1 fruit fly cellular context compared by ENCODE assay signal in genomic region chrX:8398177-8399018, dm6.
TF ChIP-seq lines count a peak whose summit lies in the region.

TSS of gene CG10555 (plus strand) at chrX:8398940.

TF ChIP-seq in whole organism, embryonic, 481 proteins besides CTCF, POLR2A, EP300 and RAD21 (continued from another document and continues in another):
- TF ChIP-seq Myb (GFP tag; optimal IDR thresholded peaks at IDR 0.05; lab: Kevin White, UChicago) (peak; percentile 80), Vsx1 (GFP tag; optimal IDR thresholded peaks at IDR 0.05; lab: Kevin White, UChicago) (no peak), gt (GFP tag; IDR thresholded peaks at IDR 0.05; lab: Robert Waterston, UW) (peak; percentile 84), Med (GFP tag; lab: Kevin White, UChicago) (peak; percentile 97), CG10654 (GFP tag; optimal IDR thresholded peaks at IDR 0.05; lab: Kevin White, UChicago) (peak; percentile 79), ase (GFP tag; IDR thresholded peaks at IDR 0.05; lab: Robert Waterston, UW) (peak; percentile 86), CG1602 (GFP tag; optimal IDR thresholded peaks at IDR 0.05; lab: Kevin White, UChicago) (peak; percentile 90), CG8359 (GFP tag; optimal IDR thresholded peaks at IDR 0.05; lab: Kevin White, UChicago; ENCODE audit: borderline replicate concordance) (no peak), ab (GFP tag; optimal IDR thresholded peaks at IDR 0.05; lab: Kevin White, UChicago) (peak; percentile 94), CG9215 (GFP tag; IDR thresholded peaks at IDR 0.05; lab: Robert Waterston, UW) (peak; percentile 85), CG10959 (GFP tag; IDR thresholded peaks at IDR 0.05; lab: Robert Waterston, UW) (peak; percentile 94), CG11456 (GFP tag; IDR thresholded peaks at IDR 0.05; lab: Robert Waterston, UW) (peak; percentile 88), caup (GFP tag; optimal IDR thresholded peaks at IDR 0.05; lab: Kevin White, UChicago; ENCODE audit: severe bottlenecking) (peak; percentile 77), H15 (GFP tag; IDR thresholded peaks at IDR 0.05; lab: Robert Waterston, UW) (peak; percentile 87), CG10321 (GFP tag; IDR thresholded peaks at IDR 0.05; lab: Robert Waterston, UW) (no peak), Max (GFP tag; optimal IDR thresholded peaks at IDR 0.05; lab: Kevin White, UChicago) (peak; percentile 84), Rfx (GFP tag; IDR thresholded peaks at IDR 0.05; lab: Robert Waterston, UW) (peak; percentile 93), CG3726 (GFP tag; IDR thresholded peaks at IDR 0.05; lab: Robert Waterston, UW) (peak; percentile 74), pzg (GFP tag; optimal IDR thresholded peaks at IDR 0.05; lab: Kevin White, UChicago) (peak; percentile 45), Kr (GFP tag; optimal IDR thresholded peaks at IDR 0.05; lab: Kevin White, UChicago) (no peak), CG13894 (tag; optimal IDR thresholded peaks at IDR 0.05; lab: Kevin White, UChicago) (peak; percentile 48), CG11247 (GFP tag; IDR thresholded peaks at IDR 0.05; lab: Robert Waterston, UW) (peak; percentile 89), CG34422 (GFP tag; IDR thresholded peaks at IDR 0.05; lab: Robert Waterston, UW) (peak; percentile 82), CG3847 (GFP tag; IDR thresholded peaks at IDR 0.05; lab: Robert Waterston, UW) (peak; percentile 91), CG6175 (GFP tag; IDR thresholded peaks at IDR 0.05; lab: Robert Waterston, UW) (peak; percentile 70; the same call in 1 of the 3 replicates), cwo (GFP tag; optimal IDR thresholded peaks at IDR 0.05; lab: Kevin White, UChicago) (peak; percentile 36), mld (GFP tag; IDR thresholded peaks at IDR 0.05; lab: Robert Waterston, UW; ENCODE audit: partially characterized antibody) (peak; percentile 47; the same call in 1 of the 3 replicates), CG2116 (GFP tag; optimal IDR thresholded peaks at IDR 0.05; lab: Kevin White, UChicago) (peak; percentile 87), Sry-β (GFP tag; optimal IDR thresholded peaks at IDR 0.05; lab: Kevin White, UChicago) (peak; percentile 36), CG5953 (GFP tag; IDR thresholded peaks at IDR 0.05; lab: Robert Waterston, UW) (peak; percentile 75), CG1529 (GFP tag; optimal IDR thresholded peaks at IDR 0.05; lab: Kevin White, UChicago) (peak; percentile 49), CG2199 (GFP tag; IDR thresholded peaks at IDR 0.05; lab: Robert Waterston, UW) (peak; percentile 26; the same call in 1 of the 3 replicates), dimm (GFP tag; IDR thresholded peaks at IDR 0.05; lab: Robert Waterston, UW) (peak; percentile 52), ham (GFP tag; IDR thresholded peaks at IDR 0.05; lab: Robert Waterston, UW) (0 out of 2 replicates have a peak, but pooled peaks have one; percentile 20), CG15269 (tag; optimal IDR thresholded peaks at IDR 0.05; lab: Kevin White, UChicago) (peak; percentile 69), YL-1 (GFP tag; optimal IDR thresholded peaks at IDR 0.05; lab: Kevin White, UChicago) (no peak), HmgZ (tag; optimal IDR thresholded peaks at IDR 0.05; lab: Kevin White, UChicago) (peak; percentile 80), Fer3 (tag; optimal IDR thresholded peaks at IDR 0.05; lab: Kevin White, UChicago) (peak; percentile 81), Atf3 (GFP tag; optimal IDR thresholded peaks at IDR 0.05; lab: Kevin White, UChicago) (peak; percentile 77), nerfin-1 (tag; optimal IDR thresholded peaks at IDR 0.05; lab: Kevin White, UChicago) (peak; percentile 73), Side (GFP tag; optimal IDR thresholded peaks at IDR 0.05; lab: Kevin White, UChicago) (peak; percentile 77), seq (GFP tag; IDR thresholded peaks at IDR 0.05; lab: Robert Waterston, UW) (peak; percentile 80), CG10462 (GFP tag; optimal IDR thresholded peaks at IDR 0.05; lab: Kevin White, UChicago) (peak; percentile 74), bigmax (GFP tag; optimal IDR thresholded peaks at IDR 0.05; lab: Kevin White, UChicago) (no peak), CG17912 (GFP tag; optimal IDR thresholded peaks at IDR 0.05; lab: Kevin White, UChicago) (peak; percentile 10), Chrac-16 (GFP tag; optimal IDR thresholded peaks at IDR 0.05; lab: Kevin White, UChicago) (peak; percentile 80), stc (GFP tag; IDR thresholded peaks at IDR 0.05; lab: Robert Waterston, UW) (peak; percentile 84), ken (GFP tag; IDR thresholded peaks at IDR 0.05; lab: Robert Waterston, UW) (peak; percentile 96), CG2678 (tag; optimal IDR thresholded peaks at IDR 0.05; lab: Kevin White, UChicago) (peak; percentile 73), CG10147 (GFP tag; optimal IDR thresholded peaks at IDR 0.05; lab: Kevin White, UChicago) (peak; percentile 69), sens (GFP tag; lab: Kevin White, UChicago) (peak; percentile 96), kay (GFP tag; optimal IDR thresholded peaks at IDR 0.05; lab: Kevin White, UChicago) (peak; percentile 52), CG11093 (GFP tag; IDR thresholded peaks at IDR 0.05; lab: Robert Waterston, UW) (peak; percentile 83), Optix (GFP tag; IDR thresholded peaks at IDR 0.05; lab: Robert Waterston, UW) (peak; percentile 93), E2f2 (GFP tag; IDR thresholded peaks at IDR 0.05; lab: Robert Waterston, UW) (peak; percentile 62), Ptx1 (GFP tag; IDR thresholded peaks at IDR 0.05; lab: Robert Waterston, UW) (peak; percentile 89), Dad (GFP tag; optimal IDR thresholded peaks at IDR 0.05; lab: Kevin White, UChicago) (peak; percentile 78), CG1792 (GFP tag; optimal IDR thresholded peaks at IDR 0.05; lab: Kevin White, UChicago) (peak; percentile 99), Atf-2 (GFP tag; optimal IDR thresholded peaks at IDR 0.05; lab: Kevin White, UChicago) (peak; percentile 84), CG7372 (GFP tag; IDR thresholded peaks at IDR 0.05; lab: Robert Waterston, UW) (peak; percentile 84), CG3407 (GFP tag; optimal IDR thresholded peaks at IDR 0.05; lab: Kevin White, UChicago) (peak; percentile 58), CG9932 (GFP tag; IDR thresholded peaks at IDR 0.05; lab: Robert Waterston, UW) (peak; percentile 92), luna (GFP tag; optimal IDR thresholded peaks at IDR 0.05; lab: Kevin White, UChicago) (no peak), br (optimal IDR thresholded peaks at IDR 0.05; lab: Kevin White, UChicago) (no peak), CG17328 (GFP tag; IDR thresholded peaks at IDR 0.05; lab: Robert Waterston, UW) (peak; percentile 87), CG15011 (GFP tag; optimal IDR thresholded peaks at IDR 0.05; lab: Kevin White, UChicago) (peak; percentile 11), repo (GFP tag; optimal IDR thresholded peaks at IDR 0.05; lab: Kevin White, UChicago) (peak; percentile 87), sug (tag; optimal IDR thresholded peaks at IDR 0.05; lab: Kevin White, UChicago) (peak; percentile 73), dan (GFP tag; IDR thresholded peaks at IDR 0.05; lab: Robert Waterston, UW) (peak; percentile 76), sens-2 (GFP tag; IDR thresholded peaks at IDR 0.05; lab: Robert Waterston, UW) (peak; percentile 85), sd (tag; optimal IDR thresholded peaks at IDR 0.05; lab: Kevin White, UChicago) (no peak), CG11695 (GFP tag; IDR thresholded peaks at IDR 0.05; lab: Robert Waterston, UW) (peak; percentile 60; the same call in 2 of the 3 replicates), Lim3 (GFP tag; IDR thresholded peaks at IDR 0.05; lab: Robert Waterston, UW) (no peak), fd96Cb (tag; optimal IDR thresholded peaks at IDR 0.05; lab: Kevin White, UChicago) (peak; percentile 80), Camta (GFP tag; optimal IDR thresholded peaks at IDR 0.05; lab: Kevin White, UChicago) (peak; percentile 50), ro (GFP tag; IDR thresholded peaks at IDR 0.05; lab: Robert Waterston, UW) (peak; percentile 51), CG8478 (optimal IDR thresholded peaks at IDR 0.05; lab: Kevin White, UChicago) (no peak), row (GFP tag; IDR thresholded peaks at IDR 0.05; lab: Robert Waterston, UW) (peak; percentile 92), eyg (GFP tag; optimal IDR thresholded peaks at IDR 0.05; lab: Kevin White, UChicago) (peak; percentile 83), CG18599 (GFP tag; optimal IDR thresholded peaks at IDR 0.05; lab: Kevin White, UChicago) (peak; percentile 77), en (GFP tag; optimal IDR thresholded peaks at IDR 0.05; lab: Kevin White, UChicago) (peak; percentile 64), TFAM (GFP tag; optimal IDR thresholded peaks at IDR 0.05; lab: Kevin White, UChicago) (no peak), grau (tag; optimal IDR thresholded peaks at IDR 0.05; lab: Kevin White, UChicago) (peak; percentile 81), Meics (GFP tag; optimal IDR thresholded peaks at IDR 0.05; lab: Kevin White, UChicago) (peak; percentile 78), psq (GFP tag; optimal IDR thresholded peaks at IDR 0.05; lab: Kevin White, UChicago) (no peak), tio (GFP tag; optimal IDR thresholded peaks at IDR 0.05; lab: Kevin White, UChicago) (peak; percentile 85), HmgD (GFP tag; optimal IDR thresholded peaks at IDR 0.05; lab: Kevin White, UChicago) (peak; percentile 70), CG14441 (GFP tag; IDR thresholded peaks at IDR 0.05; lab: Robert Waterston, UW) (peak; percentile 89), Lpt (GFP tag; optimal IDR thresholded peaks at IDR 0.05; lab: Kevin White, UChicago) (no peak), Dll (GFP tag; IDR thresholded peaks at IDR 0.05; lab: Robert Waterston, UW; ENCODE audit: partially characterized antibody) (peak; percentile 69; the same call in 3 of the 4 replicates), Lhr (GFP tag; optimal IDR thresholded peaks at IDR 0.05; lab: Kevin White, UChicago) (peak; percentile 41), C15 (GFP tag; IDR thresholded peaks at IDR 0.05; lab: Robert Waterston, UW) (0 out of 3 replicates have a peak, but pooled peaks have one; percentile 14), peb (GFP tag; IDR thresholded peaks at IDR 0.05; lab: Robert Waterston, UW) (peak; percentile 68), stwl (tag; optimal IDR thresholded peaks at IDR 0.05; lab: Kevin White, UChicago) (peak; percentile 21), Pdp1 (GFP tag; optimal IDR thresholded peaks at IDR 0.05; lab: Kevin White, UChicago) (peak; percentile 86 to 89), CG13624 (GFP tag; optimal IDR thresholded peaks at IDR 0.05; lab: Kevin White, UChicago) (peak; percentile 76), Hr39 (optimal IDR thresholded peaks at IDR 0.05; lab: Kevin White, UChicago) (no peak), CG13287 (GFP tag; IDR thresholded peaks at IDR 0.05; lab: Robert Waterston, UW; ENCODE audit: partially characterized antibody) (peak; percentile 75), tin (GFP tag; optimal IDR thresholded peaks at IDR 0.05; lab: Kevin White, UChicago) (peak; percentile 90), Hsf (GFP tag; optimal IDR thresholded peaks at IDR 0.05; lab: Kevin White, UChicago) (peak; percentile 95), CG17385 (GFP tag; optimal IDR thresholded peaks at IDR 0.05; lab: Kevin White, UChicago) (peak; percentile 8), Xrp1 (GFP tag; IDR thresholded peaks at IDR 0.05; lab: Robert Waterston, UW) (peak; percentile 95), Sox100B (GFP tag; optimal IDR thresholded peaks at IDR 0.05; lab: Kevin White, UChicago) (peak; percentile 68), CG9609 (GFP tag; optimal IDR thresholded peaks at IDR 0.05; lab: Kevin White, UChicago) (peak; percentile 89), CG12942 (GFP tag; optimal IDR thresholded peaks at IDR 0.05; lab: Kevin White, UChicago) (peak; percentile 80), unpg (GFP tag; optimal IDR thresholded peaks at IDR 0.05; lab: Kevin White, UChicago) (peak; percentile 84), org-1 (GFP tag; optimal IDR thresholded peaks at IDR 0.05; lab: Kevin White, UChicago) (peak; percentile 24), Dek (tag; optimal IDR thresholded peaks at IDR 0.05; lab: Kevin White, UChicago) (peak; percentile 49), CG31441 (GFP tag; IDR thresholded peaks at IDR 0.05; lab: Robert Waterston, UW) (peak; percentile 74), tx (GFP tag; optimal IDR thresholded peaks at IDR 0.05; lab: Kevin White, UChicago) (peak; percentile 91), CG12299 (tag; optimal IDR thresholded peaks at IDR 0.05; lab: Kevin White, UChicago) (peak; percentile 29), pho (GFP tag; optimal IDR thresholded peaks at IDR 0.05; lab: Kevin White, UChicago) (peak; percentile 94), CG14014 (GFP tag; IDR thresholded peaks at IDR 0.05; lab: Robert Waterston, UW) (peak; percentile 73), gce (GFP tag; IDR thresholded peaks at IDR 0.05; lab: Robert Waterston, UW) (peak; percentile 63; the same call in 1 of the 3 replicates), CG4854 (GFP tag; optimal IDR thresholded peaks at IDR 0.05; lab: Kevin White, UChicago) (peak; percentile 76), CG3838 (GFP tag; optimal IDR thresholded peaks at IDR 0.05; lab: Kevin White, UChicago) (no peak), CG17186 (GFP tag; optimal IDR thresholded peaks at IDR 0.05; lab: Kevin White, UChicago) (peak; percentile 17), Bdp1 (GFP tag; optimal IDR thresholded peaks at IDR 0.05; lab: Kevin White, UChicago) (peak; percentile 84), Poxn (GFP tag; IDR thresholded peaks at IDR 0.05; lab: Robert Waterston, UW) (peak; percentile 60; the same call in 1 of the 2 replicates), CG7963 (GFP tag; IDR thresholded peaks at IDR 0.05; lab: Robert Waterston, UW; ENCODE audit: partially characterized antibody) (peak; percentile 69), Ravus (GFP tag; IDR thresholded peaks at IDR 0.05; lab: Robert Waterston, UW) (peak; percentile 16; the same call in 1 of the 2 replicates), toy (GFP tag; IDR thresholded peaks at IDR 0.05; lab: Robert Waterston, UW) (peak; percentile 58; the same call in 1 of the 2 replicates), CG32767 (GFP tag; IDR thresholded peaks at IDR 0.05; lab: Robert Waterston, UW) (peak; percentile 71; the same call in 1 of the 2 replicates), danr (GFP tag; IDR thresholded peaks at IDR 0.05; lab: Robert Waterston, UW) (peak; percentile 76), gsb (GFP tag; IDR thresholded peaks at IDR 0.05; lab: Robert Waterston, UW) (peak; percentile 77), bcd (GFP tag; optimal IDR thresholded peaks at IDR 0.05; lab: Kevin White, UChicago) (peak; percentile 83), CG12659 (GFP tag; optimal IDR thresholded peaks at IDR 0.05; lab: Kevin White, UChicago) (peak; percentile 85), Deaf1 (tag; optimal IDR thresholded peaks at IDR 0.05; lab: Kevin White, UChicago) (peak; percentile 28), vfl (GFP tag; optimal IDR thresholded peaks at IDR 0.05; lab: Kevin White, UChicago) (peak; percentile 84), CG12236 (GFP tag; optimal IDR thresholded peaks at IDR 0.05; lab: Kevin White, UChicago) (peak; percentile 70), CG12769 (tag; optimal IDR thresholded peaks at IDR 0.05; lab: Kevin White, UChicago) (peak; percentile 86)
